Worm (Caenorhabditis elegans) whole organism, mixed stage, embryonic: ENCODE measurements around the gene nnt-1.

Source experiments
- M03D4.4 ChIP-seq: sonication (generic microtip); optimal IDR thresholded peaks from 2 replicates; lab custom pipeline; 2017; ENCODE audit warnings: mild to moderate bottlenecking, missing genetic modification characterization, missing compliant biosample characterization
- bed-3 ChIP-seq: fragments of 200-800 bp; sonication (Bioruptor generic); optimal IDR thresholded peaks from 3 replicates; lab custom pipeline; 2018; ENCODE audit warnings: mild to moderate bottlenecking, missing genetic modification characterization, moderate library complexity, missing compliant biosample characterization
- blmp-1 ChIP-seq: fragments of 150-350 bp; optimal IDR thresholded peaks from 2 replicates; lab custom pipeline; 2014; ENCODE audit warnings: missing biosample characterization, missing genetic modification characterization
- ceh-39 ChIP-seq: fragments of 150-350 bp; optimal IDR thresholded peaks from 2 replicates; lab custom pipeline; 2014; ENCODE audit warnings: missing biosample characterization, missing genetic modification characterization
- ceh-43 ChIP-seq: fragments of 200-800 bp; sonication (Bioruptor generic); optimal IDR thresholded peaks from 2 replicates; lab custom pipeline; 2018; ENCODE audit warnings: mild to moderate bottlenecking, missing genetic modification characterization, moderate library complexity, missing compliant biosample characterization
- ceh-83 ChIP-seq: fragments of 200-800 bp; sonication (Bioruptor generic); optimal IDR thresholded peaks from 2 replicates; lab custom pipeline; 2018; ENCODE audit warnings: mild to moderate bottlenecking, missing genetic modification characterization, missing compliant biosample characterization
- ces-1 ChIP-seq: fragments of 150-350 bp; optimal IDR thresholded peaks from 2 replicates; lab custom pipeline; 2014; ENCODE audit warnings: missing biosample characterization, missing genetic modification reagents, missing genetic modification characterization
- cnd-1 ChIP-seq: fragments of 200-800 bp; sonication (Bioruptor generic); optimal IDR thresholded peaks from 2 replicates; lab custom pipeline; 2018; ENCODE audit warnings: mild to moderate bottlenecking, missing genetic modification characterization, missing compliant biosample characterization
- drap-1 ChIP-seq: fragments of 200-800 bp; sonication (Bioruptor generic); optimal IDR thresholded peaks from 3 replicates; lab custom pipeline; 2018; ENCODE audit warnings: mild to moderate bottlenecking, missing genetic modification characterization, missing compliant biosample characterization
- elt-1 ChIP-seq: sonication (generic microtip); optimal IDR thresholded peaks from 2 replicates; lab custom pipeline; 2017; ENCODE audit warnings: missing genetic modification characterization, mild to moderate bottlenecking, missing compliant biosample characterization, antibody characterized with exemption, moderate library complexity, borderline replicate concordance; ENCODE audit not compliant: insufficient read depth
- elt-3 ChIP-seq: fragments of 150-350 bp; optimal IDR thresholded peaks from 2 replicates; lab custom pipeline; 2014; ENCODE audit warnings: missing biosample characterization, missing genetic modification characterization
- flh-1 ChIP-seq: fragments of 200-800 bp; sonication (Bioruptor generic); optimal IDR thresholded peaks from 2 replicates; lab custom pipeline; 2018; ENCODE audit warnings: mild to moderate bottlenecking, missing genetic modification characterization, moderate library complexity, missing compliant biosample characterization
- ham-2 ChIP-seq: fragments of 200-800 bp; sonication (Bioruptor generic); optimal IDR thresholded peaks from 2 replicates; lab custom pipeline; 2018; ENCODE audit warnings: mild to moderate bottlenecking, missing genetic modification characterization, missing compliant biosample characterization
- hlh-1 ChIP-seq: fragments of 150-350 bp; optimal IDR thresholded peaks from 2 replicates; lab custom pipeline; 2014; ENCODE audit warnings: missing biosample characterization, missing genetic modification reagents, missing genetic modification characterization
- lin-13 ChIP-seq: fragments of 150-350 bp; optimal IDR thresholded peaks from 2 replicates; lab custom pipeline; 2014; ENCODE audit warnings: missing biosample characterization, missing genetic modification characterization
- lin-32 ChIP-seq: fragments of 200-800 bp; sonication (Bioruptor generic); optimal IDR thresholded peaks from 2 replicates; lab custom pipeline; 2018; ENCODE audit warnings: mild to moderate bottlenecking, missing genetic modification characterization, missing compliant biosample characterization
- lsy-2 ChIP-seq: fragments of 150-350 bp; optimal IDR thresholded peaks from 2 replicates; lab custom pipeline; 2014; ENCODE audit warnings: missing biosample characterization, missing genetic modification characterization
- mab-5 ChIP-seq: fragments of 150-350 bp; optimal IDR thresholded peaks from 2 replicates; lab custom pipeline; 2014; ENCODE audit warnings: missing biosample characterization, missing genetic modification characterization
- mep-1 ChIP-seq: fragments of 150-350 bp; optimal IDR thresholded peaks from 2 replicates; lab custom pipeline; 2017; ENCODE audit warnings: missing biosample characterization, missing genetic modification reagents, missing genetic modification characterization, inconsistent platforms
- mls-2 ChIP-seq: sonication (generic microtip); optimal IDR thresholded peaks from 2 replicates; lab custom pipeline; 2016; ENCODE audit warnings: mild to moderate bottlenecking, missing genetic modification characterization, moderate library complexity, missing compliant biosample characterization
- nhr-12 ChIP-seq: fragments of 150-350 bp; optimal IDR thresholded peaks from 2 replicates; lab custom pipeline; 2014; ENCODE audit warnings: missing biosample characterization, missing genetic modification characterization
- nhr-2 ChIP-seq: fragments of 150-350 bp; optimal IDR thresholded peaks from 2 replicates; lab custom pipeline; 2014; ENCODE audit warnings: missing biosample characterization, missing genetic modification characterization
- nhr-237 ChIP-seq: fragments of 150-350 bp; optimal IDR thresholded peaks from 2 replicates; lab custom pipeline; 2014; ENCODE audit warnings: missing biosample characterization, missing genetic modification characterization
- nhr-28 ChIP-seq: fragments of 150-350 bp; optimal IDR thresholded peaks from 2 replicates; lab custom pipeline; 2014; ENCODE audit warnings: missing biosample characterization, missing genetic modification characterization
- nhr-76 ChIP-seq: sonication (generic microtip); optimal IDR thresholded peaks from 2 replicates; lab custom pipeline; 2017; ENCODE audit warnings: missing biosample characterization, missing genetic modification characterization
- pha-4 ChIP-seq: fragments of 150-350 bp; optimal IDR thresholded peaks from 2 replicates; lab custom pipeline; 2018; ENCODE audit warnings: missing biosample characterization, missing genetic modification reagents, missing genetic modification characterization
- sem-2 ChIP-seq: fragments of 200-800 bp; sonication (Bioruptor generic); optimal IDR thresholded peaks from 2 replicates; lab custom pipeline; 2018; ENCODE audit warnings: mild to moderate bottlenecking, missing genetic modification characterization, missing compliant biosample characterization
- snpc-4 ChIP-seq: fragments of 150-350 bp; optimal IDR thresholded peaks from 2 replicates; lab custom pipeline; 2014; ENCODE audit warnings: missing biosample characterization, missing genetic modification characterization
- sptf-1 ChIP-seq: sonication (generic microtip); optimal IDR thresholded peaks from 2 replicates; lab custom pipeline; 2017; ENCODE audit warnings: mild to moderate bottlenecking, missing genetic modification characterization, moderate library complexity, missing compliant biosample characterization
- tbx-8 ChIP-seq: fragments of 200-800 bp; sonication (Bioruptor generic); optimal IDR thresholded peaks from 2 replicates; lab custom pipeline; 2018; ENCODE audit warnings: mild to moderate bottlenecking, missing genetic modification characterization, moderate library complexity, missing compliant biosample characterization
- unc-120 ChIP-seq: sonication (generic microtip); optimal IDR thresholded peaks from 2 replicates; lab custom pipeline; 2017; ENCODE audit warnings: missing genetic modification characterization, missing compliant biosample characterization; ENCODE audit not compliant: poor library complexity, severe bottlenecking
- unc-39 ChIP-seq: fragments of 150-350 bp; optimal IDR thresholded peaks from 2 replicates; lab custom pipeline; 2014; ENCODE audit warnings: missing biosample characterization, missing genetic modification characterization
- unc-62 ChIP-seq: fragments of 150-350 bp; optimal IDR thresholded peaks from 2 replicates; lab custom pipeline; 2014; ENCODE audit warnings: missing biosample characterization, missing genetic modification reagents, missing genetic modification characterization
- zip-8 ChIP-seq: fragments of 150-350 bp; optimal IDR thresholded peaks from 2 replicates; lab custom pipeline; 2014; ENCODE audit warnings: missing biosample characterization, missing genetic modification characterization
- ztf-11 ChIP-seq: fragments of 150-350 bp; optimal IDR thresholded peaks from 2 replicates; lab custom pipeline; 2014; ENCODE audit warnings: missing biosample characterization, missing genetic modification characterization

The nnt-1 gene

DNA sequence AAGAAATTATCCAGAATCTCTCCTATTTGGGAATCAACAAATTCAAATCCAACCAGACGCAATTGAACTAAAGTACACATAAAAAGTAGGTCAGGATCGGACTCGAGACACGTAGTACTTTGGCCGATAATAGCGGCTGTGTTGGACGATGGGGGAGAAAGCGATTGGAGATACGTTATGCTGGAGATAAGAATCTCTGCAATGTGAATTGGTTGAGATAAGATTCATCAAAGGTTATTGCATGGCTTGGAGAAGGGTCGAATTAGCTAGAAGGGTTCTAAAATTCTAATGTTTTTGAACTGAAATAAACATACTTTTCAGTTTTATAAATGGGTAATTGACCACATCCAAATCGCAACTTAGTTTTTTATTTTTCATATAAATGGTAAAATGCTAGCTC lies 29.6 kb upstream of the nnt-1 start:
- TF ChIP-seq nhr-2 (tag; lab: Kevin White, UChicago) (peak; percentile 31), ham-2 (peak; percentile 77), ceh-83 (GFP tag; lab: Kevin White, UChicago) (no peak), mep-1 (tag; lab: Kevin White, UChicago) (no peak), elt-1 (peak; percentile 98), tbx-8 (GFP tag; lab: Kevin White, UChicago) (no peak), nhr-237 (tag; lab: Kevin White, UChicago) (no peak), ceh-39 (tag; lab: Kevin White, UChicago) (no peak), sptf-1 (tag; lab: Kevin White, UChicago) (no peak)

DNA sequence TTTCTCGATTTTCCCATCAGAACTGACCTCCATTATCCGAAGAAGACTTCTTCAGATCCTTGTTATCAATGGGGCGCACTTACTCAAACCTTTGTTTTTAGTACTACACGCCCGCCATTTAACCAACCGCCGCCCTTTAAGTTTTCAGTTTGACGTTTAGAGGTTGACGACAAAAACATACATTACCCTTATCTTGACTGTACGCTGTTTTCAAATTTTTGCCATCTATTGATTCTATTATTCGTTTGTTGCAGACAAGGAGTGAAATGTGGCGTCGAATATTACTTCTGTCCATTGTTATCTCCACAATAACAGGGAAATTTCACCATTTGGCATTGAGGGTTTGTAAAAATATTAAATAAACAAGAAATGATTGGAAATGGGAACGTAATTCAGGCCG lies 29.1 kb upstream of the nnt-1 start, which contains the start of gene C15H9.5:
Gene C15H9.5 (plus strand): TSS at position 255 of the 400 bp plus-strand sequence.
- TF ChIP-seq drap-1 (GFP tag; lab: Kevin White, UChicago) = no peak
- TF ChIP-seq sem-2 = no peak
- no peak for TF ChIP-seq mls-2 (tag; lab: Kevin White, UChicago)
- no peak for TF ChIP-seq ceh-39 (tag; lab: Kevin White, UChicago)
- TF ChIP-seq flh-1 = no peak
- no peak for TF ChIP-seq zip-8 (tag; lab: Kevin White, UChicago)
- no peak for TF ChIP-seq pha-4 (tag; lab: Kevin White, UChicago)
- no peak for TF ChIP-seq blmp-1 (tag; lab: Kevin White, UChicago)
- no peak for TF ChIP-seq ceh-43
- TF ChIP-seq cnd-1 (tag; lab: Kevin White, UChicago) = no peak
- TF ChIP-seq unc-62 (GFP tag; lab: Kevin White, UChicago) = no peak
- no peak for TF ChIP-seq snpc-4
- TF ChIP-seq M03D4.4 = no peak
- TF ChIP-seq tbx-8 (GFP tag; lab: Kevin White, UChicago) = no peak
- no peak for TF ChIP-seq elt-1
- TF ChIP-seq lin-32 (GFP tag; lab: Kevin White, UChicago) = no peak
- TF ChIP-seq sptf-1 (tag; lab: Kevin White, UChicago) = no peak
- TF ChIP-seq mab-5 (tag; lab: Kevin White, UChicago) = no peak

DNA sequence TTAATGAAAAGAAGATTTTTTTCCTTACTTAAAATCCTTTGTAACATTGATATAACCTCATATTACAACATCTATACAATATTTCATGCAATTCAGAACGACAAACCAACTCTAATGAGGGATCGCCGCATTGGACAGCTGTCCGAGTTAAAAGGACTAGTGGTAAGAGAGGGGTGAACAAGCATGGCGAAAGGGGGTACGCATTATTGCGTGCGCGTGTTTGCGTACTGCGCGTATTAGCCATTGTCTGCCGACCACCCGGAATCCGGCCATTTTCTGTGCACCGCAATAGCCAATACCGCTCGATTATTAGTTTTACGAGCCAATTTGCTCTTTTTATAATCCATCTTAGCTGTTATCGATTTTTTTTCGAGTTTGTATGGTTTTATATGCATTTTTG lies 24.6 kb upstream of the nnt-1 start, which contains the start of gene C15H9.4:
Gene C15H9.4 (plus strand): TSS at position 93 of the 400 bp plus-strand sequence.
- TF ChIP-seq sptf-1 (tag; lab: Kevin White, UChicago) (peak; percentile 72), ham-2 (peak; percentile 88), elt-1 (peak; percentile 3), tbx-8 (GFP tag; lab: Kevin White, UChicago) (no peak), drap-1 (GFP tag; lab: Kevin White, UChicago) (peak; percentile 45), mab-5 (tag; lab: Kevin White, UChicago) (no peak), cnd-1 (tag; lab: Kevin White, UChicago) (peak; percentile 84), lsy-2 (tag; lab: Kevin White, UChicago) (peak; percentile 12), mep-1 (tag; lab: Kevin White, UChicago) (peak; percentile 16), flh-1 (no peak), lin-13 (peak; percentile 57), unc-39 (no peak), ceh-83 (GFP tag; lab: Kevin White, UChicago) (peak; percentile 36), elt-3 (no peak), ceh-39 (tag; lab: Kevin White, UChicago) (peak; percentile 2), mls-2 (tag; lab: Kevin White, UChicago) (peak; percentile 70), pha-4 (tag; lab: Kevin White, UChicago) (peak; percentile 62), nhr-237 (tag; lab: Kevin White, UChicago) (no peak), nhr-28 (tag; lab: Kevin White, UChicago) (no peak), blmp-1 (tag; lab: Kevin White, UChicago) (no peak), unc-120 (tag; lab: Kevin White, UChicago) (peak; percentile 59), nhr-76 (no peak), unc-62 (GFP tag; lab: Kevin White, UChicago) (no peak), lin-32 (GFP tag; lab: Kevin White, UChicago) (no peak), zip-8 (tag; lab: Kevin White, UChicago) (no peak), sem-2 (peak; percentile 26), hlh-1 (tag; lab: Kevin White, UChicago) (peak; percentile 73), bed-3 (GFP tag; lab: Kevin White, UChicago) (no peak), M03D4.4 (peak; percentile 66), snpc-4 (no peak), ceh-43 (peak; percentile 49), ztf-11 (tag; lab: Kevin White, UChicago) (no peak), nhr-2 (tag; lab: Kevin White, UChicago) (no peak), ces-1 (GFP tag; lab: Kevin White, UChicago) (peak; percentile 71), nhr-12 (tag; lab: Kevin White, UChicago) (no peak)
